Worm (Caenorhabditis elegans): ENCODE data around the gene F40F9.10.

Gene F40F9.10

DNA sequence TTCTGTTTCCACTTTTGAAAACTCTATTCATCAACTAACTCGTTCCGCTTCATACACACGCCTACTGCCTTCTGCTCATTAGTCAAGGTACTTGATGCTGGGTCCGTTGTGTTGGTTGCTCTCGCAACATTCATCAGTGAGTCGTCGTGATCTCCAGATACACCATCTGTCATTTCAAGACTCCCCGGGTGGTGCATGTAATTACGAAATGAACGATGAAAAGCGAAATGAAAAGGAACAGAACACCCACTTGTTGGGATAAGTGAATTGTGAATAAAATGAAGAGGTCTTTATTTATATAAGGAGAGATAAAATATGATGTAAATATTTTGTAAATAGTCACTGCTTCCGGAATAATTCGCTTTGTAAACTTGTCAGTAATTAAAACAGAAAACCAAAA, 49.5 kb downstream of the F40F9.10 start:
- TF ChIP-seq unc-42 (tag; optimal IDR thresholded peaks at IDR 0.05) (peak; percentile 45), pax-1 (tag; optimal IDR thresholded peaks at IDR 0.05) (no peak), ceh-14 (tag; optimal IDR thresholded peaks at IDR 0.05) (peak; percentile 1), pha-2 (tag; optimal IDR thresholded peaks at IDR 0.05) (no peak), C38D4.7 (GFP tag; optimal IDR thresholded peaks at IDR 0.05) (no peak), ceh-30 (tag; optimal IDR thresholded peaks at IDR 0.05) (no peak), pat-9 (tag; optimal IDR thresholded peaks at IDR 0.05) (no peak)

DNA sequence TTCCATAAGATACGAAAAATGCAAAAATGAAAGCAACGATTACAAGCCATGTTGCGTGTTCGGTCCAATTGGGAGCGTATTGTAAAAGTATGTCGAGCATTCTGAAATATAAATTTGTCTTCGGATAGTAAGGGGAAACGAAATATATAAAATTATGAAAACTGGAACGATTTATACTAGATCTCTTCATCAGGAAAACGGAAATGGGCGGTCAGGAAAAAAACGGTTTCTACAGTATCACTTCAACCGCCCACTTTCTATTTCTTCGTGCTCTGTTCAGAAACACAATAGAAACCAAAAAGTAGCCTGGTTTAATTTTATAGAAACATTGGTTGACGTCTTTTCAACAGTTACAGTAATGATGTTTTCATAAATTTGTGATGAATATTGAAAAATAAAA, 51.9 kb downstream of the F40F9.10 start, which contains the start of gene pitr-4:
pitr-4 (minus strand) TSS at position 101 of the 400 bp plus-strand sequence.
- TF ChIP-seq syd-9 (tag; optimal IDR thresholded peaks at IDR 0.05) = no peak
- no peak for TF ChIP-seq zip-5 (tag; optimal IDR thresholded peaks at IDR 0.05)
- TF ChIP-seq ceh-6 (GFP tag; optimal IDR thresholded peaks at IDR 0.05) = no peak
- no peak for TF ChIP-seq odd-2 (tag; optimal IDR thresholded peaks at IDR 0.05)
- TF ChIP-seq eyg-1 (tag; optimal IDR thresholded peaks at IDR 0.05) = no peak
- TF ChIP-seq T23F11.4 (GFP tag; optimal IDR thresholded peaks at IDR 0.05) = no peak
- TF ChIP-seq tbx-7 (tag; optimal IDR thresholded peaks at IDR 0.05) = no peak
- no peak for TF ChIP-seq dve-1 (tag; optimal IDR thresholded peaks at IDR 0.05)
- no peak for TF ChIP-seq fax-1 (tag; optimal IDR thresholded peaks at IDR 0.05)
- no peak for TF ChIP-seq K09A11.1 (tag; optimal IDR thresholded peaks at IDR 0.05; ENCODE audit: insufficient read depth)
- no peak for TF ChIP-seq ama-1 (optimal IDR thresholded peaks at IDR 0.05)
- TF ChIP-seq ceh-45 (GFP tag; IDR thresholded peaks at IDR 0.05) = no peak
- TF ChIP-seq unc-86 (tag; optimal IDR thresholded peaks at IDR 0.05) = no peak
- no peak for TF ChIP-seq ref-2 (tag; optimal IDR thresholded peaks at IDR 0.05)
- TF ChIP-seq hlh-6 (tag; optimal IDR thresholded peaks at IDR 0.05) = no peak
